Fruit fly (Drosophila melanogaster) whole organism, embryonic: ENCODE results near the gene tth.

Experiments used
- BEAF-32 ChIP-seq: fragments of 200-800 bp; sonication (Bioruptor generic); optimal IDR thresholded peaks from 3 replicates; lab custom pipeline; 2017; ENCODE audit warnings: missing biosample characterization, missing genetic modification characterization, mild to moderate bottlenecking, moderate library complexity, missing genetic modification reagents
- C15 ChIP-seq: fragments of 200-800 bp; sonication (Bioruptor generic); IDR thresholded peaks from 3 replicates; pipeline ENCODE4 v1.3.6; 2022; ENCODE audit warnings: missing biosample characterization, missing genetic modification characterization
- CG11723 ChIP-seq: fragments of 200-800 bp; sonication (Bioruptor generic); optimal IDR thresholded peaks from 2 replicates; lab custom pipeline; 2017; ENCODE audit warnings: missing biosample characterization, mild to moderate bottlenecking, missing genetic modification characterization
- CG12391 ChIP-seq: fragments of 200-800 bp; sonication (Bioruptor generic); optimal IDR thresholded peaks from 3 replicates; lab custom pipeline; 2018; ENCODE audit warnings: missing biosample characterization, mild to moderate bottlenecking, missing genetic modification characterization, moderate library complexity
- CG12744 ChIP-seq: fragments of 200-800 bp; sonication (Bioruptor generic); optimal IDR thresholded peaks from 2 replicates; lab custom pipeline; 2016; ENCODE audit warnings: missing biosample characterization, missing genetic modification characterization
- CG13775 ChIP-seq: fragments of 200-800 bp; sonication (Bioruptor generic); optimal IDR thresholded peaks from 3 replicates; lab custom pipeline; 2017; ENCODE audit warnings: missing biosample characterization, mild to moderate bottlenecking, missing genetic modification characterization
- CG14965 ChIP-seq: fragments of 200-800 bp; sonication (Bioruptor generic); optimal IDR thresholded peaks from 2 replicates; lab custom pipeline; 2016; ENCODE audit warnings: missing biosample characterization, missing genetic modification characterization, borderline replicate concordance
- CG15479 ChIP-seq: fragments of 200-800 bp; sonication (Bioruptor generic); optimal IDR thresholded peaks from 3 replicates; lab custom pipeline; 2019; ENCODE audit warnings: missing biosample characterization, mild to moderate bottlenecking, missing genetic modification characterization, moderate library complexity
- CG16813 ChIP-seq: fragments of 200-800 bp; sonication (Bioruptor generic); IDR thresholded peaks from 3 replicates; pipeline ENCODE4 v1.3.6; 2022; ENCODE audit warnings: missing biosample characterization, missing genetic modification characterization; ENCODE audit not compliant: partially characterized antibody
- CG17359 ChIP-seq: fragments of 200-800 bp; sonication (Bioruptor generic); optimal IDR thresholded peaks from 3 replicates; lab custom pipeline; 2018; ENCODE audit warnings: missing biosample characterization, mild to moderate bottlenecking, missing genetic modification characterization, moderate library complexity
- CG17568 ChIP-seq: fragments of 200-800 bp; sonication (Bioruptor generic); optimal IDR thresholded peaks from 2 replicates; lab custom pipeline; 2018; ENCODE audit warnings: missing biosample characterization, mild to moderate bottlenecking, missing genetic modification characterization, moderate library complexity
- CG2678 ChIP-seq: fragments of 200-800 bp; sonication (Bioruptor generic); optimal IDR thresholded peaks from 3 replicates; lab custom pipeline; 2019; ENCODE audit warnings: missing biosample characterization, mild to moderate bottlenecking, missing genetic modification characterization, moderate library complexity
- CG30431 ChIP-seq: fragments of 200-800 bp; sonication (Bioruptor generic); optimal IDR thresholded peaks from 2 replicates; lab custom pipeline; 2017; ENCODE audit warnings: missing biosample characterization, missing genetic modification characterization
- CG7928 ChIP-seq: fragments of 200-800 bp; sonication (Bioruptor generic); optimal IDR thresholded peaks from 2 replicates; lab custom pipeline; 2017; ENCODE audit warnings: missing biosample characterization, mild to moderate bottlenecking, missing genetic modification characterization
- CHES-1-like ChIP-seq: fragments of 200-800 bp; sonication (Bioruptor generic); optimal IDR thresholded peaks from 2 replicates; lab custom pipeline; 2016; ENCODE audit warnings: missing biosample characterization, missing genetic modification characterization
- CTCF ChIP-seq: fragments of 200-800 bp; sonication (Bioruptor generic); optimal IDR thresholded peaks from 2 replicates; lab custom pipeline; 2017; ENCODE audit warnings: missing biosample characterization, mild to moderate bottlenecking, missing genetic modification characterization, moderate library complexity
- D19B ChIP-seq: fragments of 200-800 bp; sonication (Bioruptor generic); optimal IDR thresholded peaks from 2 replicates; lab custom pipeline; 2017; ENCODE audit warnings: missing biosample characterization, mild to moderate bottlenecking, missing genetic modification characterization
- Dip3 ChIP-seq: fragments of 200-800 bp; sonication (Bioruptor generic); optimal IDR thresholded peaks from 3 replicates; lab custom pipeline; 2016; ENCODE audit warnings: missing biosample characterization, missing genetic modification characterization
- Dp ChIP-seq: fragments of 200-800 bp; sonication (Bioruptor generic); optimal IDR thresholded peaks from 2 replicates; lab custom pipeline; 2018; ENCODE audit warnings: missing biosample characterization, mild to moderate bottlenecking, missing genetic modification characterization, moderate library complexity
- Elba2 ChIP-seq: fragments of 200-800 bp; sonication (Bioruptor generic); optimal IDR thresholded peaks from 3 replicates; lab custom pipeline; 2016; ENCODE audit warnings: missing biosample characterization, missing genetic modification characterization
- H15 ChIP-seq: fragments of 200-800 bp; sonication (Bioruptor generic); IDR thresholded peaks from 3 replicates; pipeline ENCODE4 v1.3.6; 2022; ENCODE audit warnings: missing biosample characterization, missing genetic modification characterization
- HLH4C ChIP-seq: fragments of 200-800 bp; sonication (Bioruptor generic); IDR thresholded peaks from 3 replicates; pipeline ENCODE4 v1.3.6; 2022; ENCODE audit warnings: missing biosample characterization, missing genetic modification characterization; ENCODE audit not compliant: partially characterized antibody
- Jarid2 ChIP-seq: fragments of 200-800 bp; sonication (Bioruptor generic); optimal IDR thresholded peaks from 3 replicates; lab custom pipeline; 2017; ENCODE audit warnings: mild to moderate bottlenecking, missing biosample characterization, missing genetic modification reagents, missing genetic modification characterization
- NC2β ChIP-seq: fragments of 200-800 bp; sonication (Bioruptor generic); optimal IDR thresholded peaks from 2 replicates; lab custom pipeline; 2016; ENCODE audit warnings: missing biosample characterization, missing genetic modification characterization
- Opbp ChIP-seq: fragments of 200-800 bp; sonication (Bioruptor generic); IDR thresholded peaks from 3 replicates; pipeline ENCODE4 v1.3.6; 2022; ENCODE audit warnings: missing biosample characterization, missing genetic modification characterization; ENCODE audit not compliant: partially characterized antibody
- Usf ChIP-seq: fragments of 200-800 bp; sonication (Bioruptor generic); optimal IDR thresholded peaks from 2 replicates; lab custom pipeline; 2017; ENCODE audit warnings: missing genotype, missing biosample characterization, missing genetic modification characterization
- Xrp1 ChIP-seq: fragments of 200-800 bp; sonication (Bioruptor generic); IDR thresholded peaks from 2 replicates; pipeline ENCODE4 v1.3.6; 2022; ENCODE audit warnings: missing biosample characterization, missing genetic modification characterization
- bigmax ChIP-seq: fragments of 200-800 bp; sonication (Bioruptor generic); optimal IDR thresholded peaks from 2 replicates; lab custom pipeline; 2018; ENCODE audit warnings: missing biosample characterization, mild to moderate bottlenecking, missing genetic modification characterization
- exex ChIP-seq: fragments of 200-800 bp; sonication (Bioruptor generic); optimal IDR thresholded peaks from 4 replicates; lab custom pipeline; 2018; ENCODE audit warnings: missing biosample characterization, mild to moderate bottlenecking, missing genetic modification characterization, moderate library complexity
- fd3F ChIP-seq: fragments of 200-800 bp; sonication (Bioruptor generic); optimal IDR thresholded peaks from 2 replicates; lab custom pipeline; 2018; ENCODE audit warnings: missing biosample characterization, mild to moderate bottlenecking, missing genetic modification characterization, moderate library complexity
- h ChIP-seq: fragments of >200 bp; optimal IDR thresholded peaks from 2 replicates; lab custom pipeline; 2017
- ind ChIP-seq: fragments of 200-800 bp; sonication (Bioruptor generic); optimal IDR thresholded peaks from 3 replicates; lab custom pipeline; 2016; ENCODE audit warnings: missing biosample characterization, missing genetic modification characterization
- kah ChIP-seq: fragments of 200-800 bp; sonication (Bioruptor generic); optimal IDR thresholded peaks from 2 replicates; lab custom pipeline; 2018; ENCODE audit warnings: missing biosample characterization, mild to moderate bottlenecking, missing genetic modification characterization
- kni ChIP-seq: fragments of 200-800 bp; sonication (Bioruptor generic); optimal IDR thresholded peaks from 3 replicates; lab custom pipeline; 2017; ENCODE audit warnings: mild to moderate bottlenecking, missing biosample characterization, missing genetic modification reagents, missing genetic modification characterization
- nerfin-2 ChIP-seq: fragments of 200-800 bp; sonication (Bioruptor generic); IDR thresholded peaks from 2 replicates; pipeline ENCODE4 v1.3.6; 2022; ENCODE audit warnings: missing biosample characterization, missing genetic modification characterization; ENCODE audit not compliant: partially characterized antibody
- odd ChIP-seq: fragments of 200-800 bp; sonication (Bioruptor generic); optimal IDR thresholded peaks from 2 replicates; lab custom pipeline; 2017; ENCODE audit warnings: missing biosample characterization, mild to moderate bottlenecking, missing genetic modification characterization
- org-1 ChIP-seq: fragments of 200-800 bp; sonication (Bioruptor generic); optimal IDR thresholded peaks from 2 replicates; lab custom pipeline; 2017; ENCODE audit warnings: missing biosample characterization, missing genetic modification characterization
- pan ChIP-seq, 4 experiments: fragments of >200 bp in 3 of 4; fragments of 200-800 bp in 1 of 4; sonication (Bioruptor generic) in 1 of 4; optimal IDR thresholded peaks in 3 of 4; IDR thresholded peaks in 1 of 4; 2 replicates each; pipeline versions ENCODE4 v1.3.6 to Lab custom; 2017 to 2022; ENCODE audit warnings: missing biosample characterization in 2 of 4, missing genetic modification characterization in 2 of 4, mixed read lengths in 1 of 4
- pho ChIP-seq: fragments of 200-800 bp; sonication (Bioruptor generic); optimal IDR thresholded peaks from 2 replicates; lab custom pipeline; 2016; ENCODE audit warnings: missing biosample characterization, missing genetic modification characterization
- sob ChIP-seq: fragments of 200-800 bp; sonication (Bioruptor generic); IDR thresholded peaks from 2 replicates; pipeline ENCODE4 v1.3.6; 2022; ENCODE audit warnings: missing biosample characterization, missing genetic modification characterization
- stc ChIP-seq: fragments of 200-800 bp; sonication (Bioruptor generic); IDR thresholded peaks from 2 replicates; pipeline ENCODE4 v1.3.6; 2022; ENCODE audit warnings: missing biosample characterization, missing genetic modification characterization
- tap ChIP-seq: fragments of 200-800 bp; optimal IDR thresholded peaks from 3 replicates; lab custom pipeline; 2019; ENCODE audit warnings: missing biosample characterization, mild to moderate bottlenecking, missing genetic modification characterization, moderate library complexity
- tup ChIP-seq: fragments of 200-800 bp; sonication (Bioruptor generic); optimal IDR thresholded peaks from 2 replicates; lab custom pipeline; 2016; ENCODE audit warnings: missing biosample characterization, mild to moderate bottlenecking, missing genetic modification characterization, moderate library complexity
- twi ChIP-seq: fragments of 200-800 bp; optimal IDR thresholded peaks from 2 replicates; lab custom pipeline; 2019; ENCODE audit warnings: missing biosample characterization, mild to moderate bottlenecking, missing genetic modification characterization, moderate library complexity
- wek ChIP-seq: fragments of 200-800 bp; sonication (Bioruptor generic); optimal IDR thresholded peaks from 3 replicates; lab custom pipeline; 2018; ENCODE audit warnings: missing biosample characterization, mild to moderate bottlenecking, missing genetic modification characterization, moderate library complexity
- zf30C ChIP-seq: fragments of 200-800 bp; sonication (Bioruptor generic); optimal IDR thresholded peaks from 3 replicates; lab custom pipeline; 2018; ENCODE audit warnings: missing biosample characterization, mild to moderate bottlenecking, missing genetic modification characterization
- zfh2 ChIP-seq: fragments of 200-800 bp; sonication (Bioruptor generic); optimal IDR thresholded peaks from 2 replicates; lab custom pipeline; 2016; ENCODE audit warnings: missing biosample characterization, missing genetic modification characterization

Gene tth

DNA sequence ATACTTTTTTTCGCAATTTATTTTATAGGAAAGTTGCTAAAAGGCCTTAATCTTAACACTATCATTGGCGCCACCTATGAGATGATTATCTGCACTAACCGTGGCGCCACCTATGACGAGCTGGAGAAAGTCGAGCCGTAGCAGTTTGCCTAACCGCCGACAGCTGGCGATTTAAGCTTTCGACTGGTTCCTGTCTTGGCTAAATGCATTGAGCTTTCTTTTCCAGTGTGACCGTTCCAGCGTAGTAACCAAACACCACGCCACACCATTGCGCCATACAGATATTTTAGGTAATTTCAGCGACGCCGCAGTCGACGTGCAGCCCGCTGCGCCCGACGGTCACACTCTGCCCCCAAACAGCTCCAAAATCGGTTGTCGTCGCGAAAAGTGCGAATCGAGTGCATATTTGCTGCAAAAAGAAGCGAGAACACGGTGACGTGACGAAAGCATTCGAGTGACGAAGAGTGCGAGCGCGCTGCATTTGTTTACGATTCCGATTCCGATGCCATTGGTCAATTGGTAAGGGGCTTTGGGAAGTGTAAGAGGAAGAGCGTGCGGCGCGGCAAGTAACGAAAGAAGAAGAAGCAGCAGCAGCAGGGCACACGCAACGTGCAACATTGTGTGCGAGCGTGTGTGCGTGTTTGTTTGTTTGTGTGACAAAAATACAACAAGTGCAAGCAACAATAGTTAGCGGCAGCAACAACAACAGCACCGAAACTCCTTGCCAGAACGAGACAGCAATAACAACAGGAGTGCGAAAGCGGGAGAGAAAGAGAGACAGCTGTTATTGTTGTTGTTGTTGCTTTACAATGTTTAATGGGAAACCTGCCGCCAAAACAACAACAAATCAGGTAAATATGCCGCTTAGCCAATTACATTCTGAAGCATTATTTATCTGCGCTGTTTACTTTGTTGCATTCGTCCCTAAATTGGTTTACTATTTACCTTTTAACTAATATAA is 52.6 kb downstream of the tth start, which contains the start of the genes CG46311 and Tpst (continued):
- peak; percentile 48 for TF ChIP-seq BEAF-32 (GFP tag; lab: Kevin White, UChicago)
- no peak for TF ChIP-seq zf30C (GFP tag; lab: Kevin White, UChicago)
- peak; percentile 34; the same call in 1 of the 2 replicates for TF ChIP-seq Xrp1 (GFP tag; lab: Robert Waterston, UW)
- no peak for TF ChIP-seq C15
- no peak for TF ChIP-seq CG11723 (GFP tag; lab: Kevin White, UChicago)
- TF ChIP-seq CG17568 (GFP tag; lab: Kevin White, UChicago), result no peak
- TF ChIP-seq Dp (GFP tag; lab: Kevin White, UChicago), result peak; percentile 51
- TF ChIP-seq pho, result peak; percentile 33
- no peak for TF ChIP-seq D19B
- peak; percentile 99 for TF ChIP-seq CTCF
- TF ChIP-seq ind (GFP tag; lab: Kevin White, UChicago), result peak; percentile 64
- TF ChIP-seq wek (GFP tag; lab: Kevin White, UChicago), result no peak
- no peak for TF ChIP-seq tup (GFP tag; lab: Kevin White, UChicago)
- peak; percentile 29 for TF ChIP-seq fd3F (GFP tag; lab: Kevin White, UChicago)
- TF ChIP-seq Dip3 (GFP tag; lab: Kevin White, UChicago), result peak; percentile 47
- no peak for TF ChIP-seq h (lab: Kevin White, UChicago)
- peak; percentile 72 for TF ChIP-seq H15
- TF ChIP-seq pan (optimal IDR thresholded peaks at IDR 0.05; lab: Kevin White, UChicago), result no peak
- peak in 1 of 2 experiments; percentile 71 for TF ChIP-seq pan (GFP tag; optimal IDR thresholded peaks at IDR 0.05 in 1 of 2, IDR thresholded peaks at IDR 0.05 in 1 of 2)
- TF ChIP-seq Elba2, result no peak
- peak; percentile 83 for TF ChIP-seq CG14965 (GFP tag; lab: Kevin White, UChicago)
- peak; percentile 43 for TF ChIP-seq CG12744
- peak; percentile 28 for TF ChIP-seq CG30431
- peak; percentile 30 for TF ChIP-seq zfh2
- TF ChIP-seq Jarid2 (GFP tag; lab: Kevin White, UChicago), result peak; percentile 78
- TF ChIP-seq bigmax, result peak; percentile 12
- TF ChIP-seq kah, result no peak
- TF ChIP-seq CHES-1-like, result peak; percentile 67
- no peak for TF ChIP-seq CG12391 (tag; lab: Kevin White, UChicago)
- no peak for TF ChIP-seq tap
- no peak for TF ChIP-seq stc (GFP tag; lab: Robert Waterston, UW)
- peak; percentile 72 for TF ChIP-seq NC2β (GFP tag; lab: Kevin White, UChicago)
- no peak for TF ChIP-seq twi (tag; lab: Kevin White, UChicago)
- peak; percentile 10 for TF ChIP-seq CG13775 (GFP tag; lab: Kevin White, UChicago)
- TF ChIP-seq odd, result no peak
- no peak for TF ChIP-seq exex (tag; lab: Kevin White, UChicago)
- peak; percentile 8 for TF ChIP-seq kni
- TF ChIP-seq CG15479, result no peak
- no peak for TF ChIP-seq nerfin-2
- no peak for TF ChIP-seq CG16813 (GFP tag; lab: Robert Waterston, UW)
- peak; percentile 67; the same call in 1 of the 3 replicates for TF ChIP-seq Opbp (GFP tag; lab: Robert Waterston, UW)
- TF ChIP-seq CG17359, result peak; percentile 71
- TF ChIP-seq CG2678 (tag; lab: Kevin White, UChicago), result peak; percentile 8
- TF ChIP-seq HLH4C (GFP tag; lab: Robert Waterston, UW), result peak; percentile 17; the same call in 1 of the 3 replicates
- TF ChIP-seq org-1 (GFP tag; lab: Kevin White, UChicago), result no peak
- TF ChIP-seq sob, result peak; percentile 58; the same call in 1 of the 2 replicates
- TF ChIP-seq CG7928 (GFP tag; lab: Kevin White, UChicago), result peak; percentile 35
- no peak for TF ChIP-seq Usf (GFP tag; lab: Kevin White, UChicago)
